Fruit fly (Drosophila melanogaster): ENCODE data around the gene CG3436.

CG3436 gene

DNA sequence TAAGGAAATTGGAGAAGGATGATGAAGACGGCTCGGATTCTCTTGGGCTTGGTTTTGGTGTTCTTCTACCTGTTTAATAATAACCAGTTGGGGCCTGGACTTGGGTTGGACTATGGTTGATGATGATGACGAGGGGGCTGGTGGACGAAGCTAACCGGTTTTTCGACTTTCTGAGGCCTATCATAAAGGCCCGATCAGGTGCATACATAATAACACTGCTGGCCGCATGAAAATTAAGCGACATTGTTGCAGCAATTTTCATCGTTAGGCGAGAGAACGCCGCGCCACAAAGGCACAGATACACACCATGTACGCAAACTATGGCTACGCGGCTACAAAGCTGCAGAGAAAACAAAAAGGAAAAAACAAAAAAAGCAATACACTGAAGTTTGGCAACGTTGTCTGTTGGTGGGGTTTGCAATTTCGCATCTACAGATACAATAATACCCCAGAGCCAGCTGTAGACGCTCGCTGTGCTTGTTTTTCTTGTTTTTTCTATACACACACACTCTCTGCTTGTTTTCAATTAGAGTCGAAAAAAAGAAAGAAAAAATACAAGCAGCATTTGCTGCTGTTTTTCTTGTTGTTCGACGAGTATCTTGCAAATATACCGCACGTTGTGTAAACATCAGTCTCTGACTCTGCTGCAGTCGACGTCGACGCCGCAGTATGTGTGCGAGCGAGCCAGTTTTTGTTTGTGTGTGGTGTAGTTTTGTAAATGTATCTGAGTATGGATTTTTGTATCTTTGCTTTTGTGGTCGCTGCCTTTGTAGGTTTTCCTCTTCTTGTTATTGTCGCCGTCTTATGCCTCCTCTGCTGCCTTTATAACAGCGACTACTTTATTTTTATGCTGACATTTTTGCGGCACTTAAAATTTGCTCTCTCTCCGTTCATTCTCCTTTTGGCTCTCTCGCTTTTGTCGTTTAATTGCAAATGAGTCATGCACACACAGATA is 10.6 kb downstream of the CG3436 start (continued):
- TF ChIP-seq CG8632 (GFP tag; optimal IDR thresholded peaks at IDR 0.05) (peak; percentile 80), eg (GFP tag; IDR thresholded peaks at IDR 0.05) (no peak), esn (GFP tag; optimal IDR thresholded peaks at IDR 0.05) (peak; percentile 69), fkh (GFP tag; optimal IDR thresholded peaks at IDR 0.05) (peak; percentile 100), salr (GFP tag; optimal IDR thresholded peaks at IDR 0.05) (peak; percentile 83 to 96), CG16779 (tag; optimal IDR thresholded peaks at IDR 0.05) (peak; percentile 99), CG6854 (GFP tag; optimal IDR thresholded peaks at IDR 0.05) (peak; percentile 92), CG4318 (GFP tag; optimal IDR thresholded peaks at IDR 0.05) (peak; percentile 50), Blimp-1 (GFP tag; optimal IDR thresholded peaks at IDR 0.05) (peak; percentile 66), CG9139 (GFP tag; optimal IDR thresholded peaks at IDR 0.05) (peak; percentile 98), lz (GFP tag; optimal IDR thresholded peaks at IDR 0.05) (peak; percentile 52), CG6792 (GFP tag; optimal IDR thresholded peaks at IDR 0.05) (peak; percentile 82), svp (GFP tag) (peak; percentile 80), fd85E (GFP tag; optimal IDR thresholded peaks at IDR 0.05) (peak; percentile 88), CG11762 (GFP tag; optimal IDR thresholded peaks at IDR 0.05; ENCODE audit: insufficient read depth) (peak; percentile 85), CG6163 (GFP tag; IDR thresholded peaks at IDR 0.05) (no peak), CG32006 (GFP tag; optimal IDR thresholded peaks at IDR 0.05) (peak; percentile 94), dsx (GFP tag; optimal IDR thresholded peaks at IDR 0.05; ENCODE audit: poor library complexity, severe bottlenecking) (peak; percentile 100), CG1621 (tag; optimal IDR thresholded peaks at IDR 0.05) (peak; percentile 94), Eip93F (GFP tag; optimal IDR thresholded peaks at IDR 0.05) (peak; percentile 82), ss (GFP tag; optimal IDR thresholded peaks at IDR 0.05) (peak; percentile 98 to 99), Eip78C (GFP tag) (peak; percentile 95), Ets96B (tag; optimal IDR thresholded peaks at IDR 0.05) (peak; percentile 94), Lpt (GFP tag; optimal IDR thresholded peaks at IDR 0.05) (peak; percentile 99), CG31627 (GFP tag; optimal IDR thresholded peaks at IDR 0.05) (no peak), Met (GFP tag; optimal IDR thresholded peaks at IDR 0.05) (peak; percentile 69), pdm3 (GFP tag; optimal IDR thresholded peaks at IDR 0.05) (peak; percentile 81), CG3032 (tag; optimal IDR thresholded peaks at IDR 0.05) (peak; percentile 88), achi (GFP tag; optimal IDR thresholded peaks at IDR 0.05) (peak; percentile 87), Sox15 (GFP tag; optimal IDR thresholded peaks at IDR 0.05) (no peak), topi (GFP tag; optimal IDR thresholded peaks at IDR 0.05) (peak; percentile 62), Hr39 (GFP tag; optimal IDR thresholded peaks at IDR 0.05) (peak; percentile 3), cyc (GFP tag; optimal IDR thresholded peaks at IDR 0.05) (no peak), CG6276 (GFP tag; optimal IDR thresholded peaks at IDR 0.05) (peak; percentile 99), Sox102F (GFP tag; optimal IDR thresholded peaks at IDR 0.05) (peak; percentile 88), CG6808 (GFP tag; optimal IDR thresholded peaks at IDR 0.05) (peak; percentile 98), Smox (GFP tag; optimal IDR thresholded peaks at IDR 0.05) (peak; percentile 69), dac (GFP tag; optimal IDR thresholded peaks at IDR 0.05) (peak; percentile 94), spab (GFP tag; optimal IDR thresholded peaks at IDR 0.05) (peak; percentile 95), CG11902 (GFP tag; optimal IDR thresholded peaks at IDR 0.05) (no peak), Hr4 (GFP tag; optimal IDR thresholded peaks at IDR 0.05) (peak; percentile 80), vri (GFP tag; optimal IDR thresholded peaks at IDR 0.05) (peak; percentile 97)

Measured in whole organism, prepupa.